Fruit fly (Drosophila melanogaster) whole organism, embryonic: Measurements from ENCODE around the gene CG7140.

Experiments used
- Bteb2 ChIP-seq: fragments of 200-800 bp; sonication (Bioruptor generic); optimal IDR thresholded peaks from 2 replicates; lab custom pipeline; 2016; ENCODE audit warnings: missing biosample characterization, missing genetic modification characterization
- CG11723 ChIP-seq: fragments of 200-800 bp; sonication (Bioruptor generic); optimal IDR thresholded peaks from 2 replicates; lab custom pipeline; 2017; ENCODE audit warnings: missing biosample characterization, mild to moderate bottlenecking, missing genetic modification characterization
- CG12299 ChIP-seq: fragments of 200-800 bp; sonication (Bioruptor generic); optimal IDR thresholded peaks from 2 replicates; lab custom pipeline; 2018; ENCODE audit warnings: missing biosample characterization, mild to moderate bottlenecking, missing genetic modification characterization
- CG12659 ChIP-seq: fragments of 200-800 bp; sonication (Bioruptor generic); optimal IDR thresholded peaks from 3 replicates; lab custom pipeline; 2017; ENCODE audit warnings: mild to moderate bottlenecking, missing biosample characterization, missing genetic modification reagents, missing genetic modification characterization
- CG13894 ChIP-seq: fragments of 200-800 bp; sonication (Bioruptor generic); optimal IDR thresholded peaks from 3 replicates; lab custom pipeline; 2018; ENCODE audit warnings: missing biosample characterization, mild to moderate bottlenecking, missing genetic modification characterization, moderate library complexity
- CG1602 ChIP-seq: fragments of 200-800 bp; sonication (Bioruptor generic); optimal IDR thresholded peaks from 3 replicates; lab custom pipeline; 2016; ENCODE audit warnings: missing biosample characterization, missing genetic modification characterization
- CG2202 ChIP-seq: fragments of 200-800 bp; sonication (Bioruptor generic); optimal IDR thresholded peaks from 2 replicates; lab custom pipeline; 2018; ENCODE audit warnings: missing biosample characterization, mild to moderate bottlenecking, missing genetic modification characterization
- CG2875 ChIP-seq: fragments of 200-800 bp; sonication (Bioruptor generic); optimal IDR thresholded peaks from 2 replicates; lab custom pipeline; 2017; ENCODE audit warnings: missing biosample characterization, mild to moderate bottlenecking, missing genetic modification characterization, missing genetic modification reagents
- CG31224 ChIP-seq: fragments of 200-800 bp; sonication (Bioruptor generic); IDR thresholded peaks from 2 replicates; pipeline ENCODE4 v1.3.6; 2022; ENCODE audit warnings: missing biosample characterization, missing genetic modification characterization
- CG31388 ChIP-seq: fragments of 200-800 bp; sonication (Bioruptor generic); optimal IDR thresholded peaks from 2 replicates; lab custom pipeline; 2016; ENCODE audit warnings: missing biosample characterization, missing genetic modification characterization
- CG32772 ChIP-seq: fragments of 200-800 bp; sonication (Bioruptor generic); IDR thresholded peaks from 2 replicates; pipeline ENCODE4 v1.3.6; 2022; ENCODE audit warnings: missing biosample characterization, missing genetic modification characterization
- CG6813 ChIP-seq: fragments of 200-800 bp; sonication (Bioruptor generic); optimal IDR thresholded peaks from 2 replicates; lab custom pipeline; 2017; ENCODE audit warnings: missing biosample characterization, missing genetic modification characterization, mild to moderate bottlenecking, moderate library complexity, missing genetic modification reagents
- CG7556 ChIP-seq: fragments of 200-800 bp; sonication (Bioruptor generic); optimal IDR thresholded peaks from 2 replicates; lab custom pipeline; 2017; ENCODE audit warnings: missing biosample characterization, mild to moderate bottlenecking, missing genetic modification characterization
- CG7963 ChIP-seq: fragments of 200-800 bp; sonication (Bioruptor generic); IDR thresholded peaks from 3 replicates; pipeline ENCODE4 v1.3.6; 2022; ENCODE audit warnings: missing biosample characterization, missing genetic modification characterization; ENCODE audit not compliant: partially characterized antibody
- CG8281 ChIP-seq: fragments of 200-800 bp; sonication (Bioruptor generic); optimal IDR thresholded peaks from 2 replicates; lab custom pipeline; 2018; ENCODE audit warnings: missing biosample characterization, mild to moderate bottlenecking, missing genetic modification characterization, moderate library complexity
- CG8478 ChIP-seq: fragments of >200 bp; optimal IDR thresholded peaks from 2 replicates; lab custom pipeline; 2018
- CG8924 ChIP-seq: fragments of 200-800 bp; optimal IDR thresholded peaks from 3 replicates; lab custom pipeline; 2019; ENCODE audit warnings: missing biosample characterization, mild to moderate bottlenecking, missing genetic modification characterization, moderate library complexity
- CG9817 ChIP-seq: fragments of 200-800 bp; sonication (Bioruptor generic); optimal IDR thresholded peaks from 2 replicates; lab custom pipeline; 2018; ENCODE audit warnings: missing biosample characterization, mild to moderate bottlenecking, missing genetic modification characterization, moderate library complexity
- CrebB ChIP-seq: fragments of 200-800 bp; sonication (Bioruptor generic); optimal IDR thresholded peaks from 3 replicates; lab custom pipeline; 2018; ENCODE audit warnings: missing biosample characterization, mild to moderate bottlenecking, missing genetic modification characterization
- Dbx ChIP-seq: fragments of 200-800 bp; sonication (Bioruptor generic); IDR thresholded peaks from 3 replicates; pipeline ENCODE4 v1.3.6; 2022; ENCODE audit warnings: missing biosample characterization, missing genetic modification characterization
- Ets97D ChIP-seq: fragments of 200-800 bp; sonication (Bioruptor generic); optimal IDR thresholded peaks from 3 replicates; lab custom pipeline; 2016; ENCODE audit warnings: missing biosample characterization, missing genetic modification characterization
- Hey ChIP-seq: fragments of 200-800 bp; sonication (Bioruptor generic); optimal IDR thresholded peaks from 3 replicates; lab custom pipeline; 2018; ENCODE audit warnings: missing biosample characterization, mild to moderate bottlenecking, missing genetic modification characterization
- Lim3 ChIP-seq: fragments of 200-800 bp; sonication (Bioruptor generic); IDR thresholded peaks from 2 replicates; pipeline ENCODE4 v1.3.6; 2022; ENCODE audit warnings: missing biosample characterization, missing genetic modification characterization
- Nf-YA ChIP-seq: fragments of 200-800 bp; sonication (Bioruptor generic); IDR thresholded peaks from 2 replicates; pipeline ENCODE4 v1.3.6; 2022; ENCODE audit warnings: missing biosample characterization, missing genetic modification characterization
- Opbp ChIP-seq: fragments of 200-800 bp; sonication (Bioruptor generic); IDR thresholded peaks from 3 replicates; pipeline ENCODE4 v1.3.6; 2022; ENCODE audit warnings: missing biosample characterization, missing genetic modification characterization; ENCODE audit not compliant: partially characterized antibody
- amos ChIP-seq: fragments of 200-800 bp; sonication (Bioruptor generic); IDR thresholded peaks from 2 replicates; pipeline ENCODE4 v1.3.6; 2022; ENCODE audit warnings: missing biosample characterization, missing genetic modification characterization; ENCODE audit not compliant: partially characterized antibody
- cato ChIP-seq: fragments of 200-800 bp; sonication (Bioruptor generic); optimal IDR thresholded peaks from 2 replicates; lab custom pipeline; 2016; ENCODE audit warnings: missing biosample characterization, missing genetic modification characterization, borderline replicate concordance
- corto ChIP-seq: fragments of 200-800 bp; sonication (Bioruptor generic); optimal IDR thresholded peaks from 2 replicates; lab custom pipeline; 2016; ENCODE audit warnings: missing biosample characterization, mild to moderate bottlenecking, missing genetic modification characterization, moderate library complexity
- fd3F ChIP-seq: fragments of 200-800 bp; sonication (Bioruptor generic); optimal IDR thresholded peaks from 2 replicates; lab custom pipeline; 2018; ENCODE audit warnings: missing biosample characterization, mild to moderate bottlenecking, missing genetic modification characterization, moderate library complexity
- fd64A ChIP-seq: fragments of 200-800 bp; sonication (Bioruptor generic); optimal IDR thresholded peaks from 3 replicates; lab custom pipeline; 2018; ENCODE audit warnings: missing biosample characterization, mild to moderate bottlenecking, missing genetic modification characterization
- grn ChIP-seq: fragments of 200-800 bp; sonication (Bioruptor generic); optimal IDR thresholded peaks from 3 replicates; lab custom pipeline; 2017; ENCODE audit warnings: missing biosample characterization, missing genetic modification characterization
- kah ChIP-seq: fragments of 200-800 bp; sonication (Bioruptor generic); optimal IDR thresholded peaks from 2 replicates; lab custom pipeline; 2018; ENCODE audit warnings: missing biosample characterization, mild to moderate bottlenecking, missing genetic modification characterization
- lbe ChIP-seq: fragments of 200-800 bp; sonication (Bioruptor generic); optimal IDR thresholded peaks from 2 replicates; lab custom pipeline; 2016; ENCODE audit warnings: missing biosample characterization, mild to moderate bottlenecking, missing genetic modification characterization
- lola ChIP-seq, 3 experiments: fragments of >200 bp in 2 of 3; fragments of 200-800 bp in 1 of 3; sonication (Bioruptor generic) in 1 of 3; optimal IDR thresholded peaks; 2 replicates each; lab custom pipeline; 2017 to 2019; ENCODE audit warnings: missing biosample characterization in 3 of 3, missing genetic modification characterization in 3 of 3, mild to moderate bottlenecking in 1 of 3, moderate library complexity in 1 of 3
- mam ChIP-seq: fragments of 200-800 bp; sonication (Bioruptor generic); optimal IDR thresholded peaks from 3 replicates; lab custom pipeline; 2016; ENCODE audit warnings: missing biosample characterization, missing genetic modification characterization
- mirr ChIP-seq: fragments of 200-800 bp; sonication (Bioruptor generic); optimal IDR thresholded peaks from 3 replicates; lab custom pipeline; 2018; ENCODE audit warnings: missing biosample characterization, mild to moderate bottlenecking, missing genetic modification characterization
- onecut ChIP-seq: fragments of 200-800 bp; sonication (Bioruptor generic); IDR thresholded peaks from 2 replicates; pipeline ENCODE4 v1.3.6; 2022; ENCODE audit warnings: missing biosample characterization, missing genetic modification characterization
- peb ChIP-seq: fragments of 200-800 bp; sonication (Bioruptor generic); IDR thresholded peaks from 2 replicates; pipeline ENCODE4 v1.3.6; 2022; ENCODE audit warnings: missing biosample characterization, missing genetic modification characterization
- prd ChIP-seq, 3 experiments: fragments of >200 bp in 2 of 3; fragments of 200-800 bp in 1 of 3; sonication (Bioruptor generic) in 1 of 3; optimal IDR thresholded peaks in 2 of 3; IDR thresholded peaks in 1 of 3; 2 replicates in 2 of 3; 3 replicates in 1 of 3; pipeline versions ENCODE4 v1.3.6 to Lab custom; 2017 to 2022; ENCODE audit warnings: missing biosample characterization in 1 of 3, missing genetic modification characterization in 1 of 3
- sc ChIP-seq, 3 experiments: fragments of >200 bp in 2 of 3; fragments of 200-800 bp in 1 of 3; sonication (Bioruptor generic) in 1 of 3; optimal IDR thresholded peaks; 2 replicates in 2 of 3; 3 replicates in 1 of 3; lab custom pipeline; 2017; ENCODE audit warnings: mild to moderate bottlenecking in 1 of 3, missing biosample characterization in 1 of 3, missing genetic modification characterization in 1 of 3, missing genetic modification reagents in 1 of 3
- sd ChIP-seq: fragments of 200-800 bp; sonication (Bioruptor generic); optimal IDR thresholded peaks from 3 replicates; lab custom pipeline; 2018; ENCODE audit warnings: missing biosample characterization, mild to moderate bottlenecking, missing genetic modification characterization, moderate library complexity
- sens ChIP-seq: fragments of 200-800 bp; sonication (Bioruptor generic); peaks from one replicate; lab custom pipeline; 2016; ENCODE audit warnings: missing biosample characterization, missing genetic modification characterization
- slp2 ChIP-seq: fragments of 200-800 bp; sonication (Bioruptor generic); optimal IDR thresholded peaks from 2 replicates; lab custom pipeline; 2016; ENCODE audit warnings: missing biosample characterization, missing genetic modification characterization
- sob ChIP-seq: fragments of 200-800 bp; sonication (Bioruptor generic); IDR thresholded peaks from 2 replicates; pipeline ENCODE4 v1.3.6; 2022; ENCODE audit warnings: missing biosample characterization, missing genetic modification characterization
- tll ChIP-seq, 2 experiments: fragments of 200-800 bp in 1 of 2; fragments of >200 bp in 1 of 2; sonication (Bioruptor generic) in 1 of 2; optimal IDR thresholded peaks; 2 replicates each; lab custom pipeline; 2017 to 2019; ENCODE audit warnings: missing biosample characterization in 2 of 2, missing genetic modification characterization in 2 of 2, mild to moderate bottlenecking in 1 of 2, moderate library complexity in 1 of 2
- trem ChIP-seq: fragments of 200-800 bp; optimal IDR thresholded peaks from 3 replicates; lab custom pipeline; 2019; ENCODE audit warnings: missing biosample characterization, mild to moderate bottlenecking, missing genetic modification characterization, moderate library complexity
- vnd ChIP-seq: fragments of 200-800 bp; sonication (Bioruptor generic); IDR thresholded peaks from 3 replicates; pipeline ENCODE4 v1.3.6; 2022; ENCODE audit warnings: missing biosample characterization, missing genetic modification characterization; ENCODE audit not compliant: partially characterized antibody
- zf30C ChIP-seq: fragments of 200-800 bp; sonication (Bioruptor generic); optimal IDR thresholded peaks from 3 replicates; lab custom pipeline; 2018; ENCODE audit warnings: missing biosample characterization, mild to moderate bottlenecking, missing genetic modification characterization

Gene CG7140

DNA sequence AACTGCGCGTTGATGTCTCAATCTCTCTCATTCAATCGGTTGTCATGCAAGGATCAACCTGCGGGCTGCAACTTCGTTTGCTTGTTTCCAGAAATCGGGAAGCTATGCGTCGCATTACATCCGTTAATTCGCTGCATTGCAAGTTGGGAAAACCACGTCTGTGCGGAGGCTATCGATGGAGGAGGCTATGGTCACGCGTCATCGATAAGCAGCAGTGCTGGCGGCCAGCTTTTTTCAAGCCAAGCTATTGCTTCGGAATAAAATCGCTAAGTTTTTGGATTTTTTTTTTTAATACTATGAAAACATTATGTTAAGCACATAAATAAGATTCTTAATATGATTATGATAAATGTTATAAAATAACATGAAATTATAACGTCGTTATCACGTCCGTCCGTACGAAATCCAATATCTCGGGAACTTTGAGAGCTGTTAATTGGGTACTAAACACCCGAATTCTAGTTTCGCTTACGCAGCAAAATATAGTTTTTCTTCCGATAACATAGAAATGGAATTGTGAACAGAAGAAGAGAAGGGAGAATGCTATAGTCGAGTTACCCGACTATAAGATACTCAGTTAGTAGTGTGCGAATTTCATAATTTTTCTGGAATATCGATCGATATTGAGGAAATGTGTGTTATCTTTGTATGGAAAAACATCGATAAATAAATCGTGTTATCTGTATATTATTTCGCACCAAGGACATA is 43.7 kb upstream of the CG7140 start, which contains the start of gene CG7139 (continued):
- TF ChIP-seq CrebB (tag; lab: Kevin White, UChicago) (no peak), mam (GFP tag; lab: Kevin White, UChicago) (no peak), kah (GFP tag; lab: Kevin White, UChicago) (no peak), CG2875 (no peak), CG7556 (GFP tag; lab: Kevin White, UChicago) (no peak), CG2202 (no peak), Dbx (no peak), lbe (GFP tag; lab: Kevin White, UChicago) (no peak), CG1602 (no peak), CG31388 (GFP tag; lab: Kevin White, UChicago) (no peak), peb (GFP tag; lab: Robert Waterston, UW) (no peak), Lim3 (GFP tag; lab: Robert Waterston, UW) (no peak), sd (no peak), prd (optimal IDR thresholded peaks at IDR 0.05; lab: Kevin White, UChicago) (no peak), prd (GFP tag; IDR thresholded peaks at IDR 0.05; lab: Robert Waterston, UW) (no peak), tll (GFP tag; optimal IDR thresholded peaks at IDR 0.05; lab: Kevin White, UChicago) (no peak), Ets97D (GFP tag; lab: Kevin White, UChicago) (peak; percentile 25), CG12299 (tag; lab: Kevin White, UChicago) (no peak), sens (GFP tag; lab: Kevin White, UChicago) (peak; percentile 80), CG6813 (GFP tag; lab: Kevin White, UChicago) (no peak), CG8478 (no peak), sob (no peak), CG8281 (tag; lab: Kevin White, UChicago) (no peak), mirr (GFP tag; lab: Kevin White, UChicago) (no peak), CG11723 (GFP tag; lab: Kevin White, UChicago) (no peak), Nf-YA (GFP tag; lab: Robert Waterston, UW) (no peak), CG12659 (GFP tag; lab: Kevin White, UChicago) (peak; percentile 48), corto (peak; percentile 21), CG8924 (tag; lab: Kevin White, UChicago) (no peak), CG9817 (tag; lab: Kevin White, UChicago) (peak; percentile 1), Bteb2 (GFP tag; lab: Kevin White, UChicago) (no peak), grn (GFP tag; lab: Kevin White, UChicago) (no peak), CG7963 (GFP tag; lab: Robert Waterston, UW) (peak; percentile 58; the same call in 2 of the 3 replicates), fd3F (GFP tag; lab: Kevin White, UChicago) (no peak), vnd (peak; percentile 62; the same call in 1 of the 3 replicates), CG13894 (peak; percentile 26), cato (no peak), CG32772 (GFP tag; lab: Robert Waterston, UW) (no peak), Hey (tag; lab: Kevin White, UChicago) (no peak), Opbp (GFP tag; lab: Robert Waterston, UW) (peak; percentile 70; the same call in 2 of the 3 replicates), onecut (peak; percentile 71), trem (tag; lab: Kevin White, UChicago) (peak; percentile 8), sc (optimal IDR thresholded peaks at IDR 0.05; lab: Kevin White, UChicago) (no peak), sc (GFP tag; optimal IDR thresholded peaks at IDR 0.05; lab: Kevin White, UChicago) (no peak), CG31224 (GFP tag; lab: Robert Waterston, UW) (no peak), amos (GFP tag; lab: Robert Waterston, UW) (peak; percentile 70), lola (GFP tag; optimal IDR thresholded peaks at IDR 0.05; lab: Kevin White, UChicago) (no peak), fd64A (GFP tag; lab: Kevin White, UChicago) (no peak), slp2 (GFP tag; lab: Kevin White, UChicago) (no peak), zf30C (no peak)
